Fruit fly (Drosophila melanogaster) whole organism, prepupa: ENCODE results near the gene Mical.

Experiments
- Blimp-1 ChIP-seq: fragments of 200-800 bp; sonication (Bioruptor generic); optimal IDR thresholded peaks from 3 replicates; lab custom pipeline; 2017; ENCODE audit warnings: missing biosample characterization, missing genetic modification characterization, mild to moderate bottlenecking, moderate library complexity, missing genetic modification reagents
- CG10669 ChIP-seq: fragments of 200-800 bp; sonication (Bioruptor generic); optimal IDR thresholded peaks from 3 replicates; lab custom pipeline; 2018; ENCODE audit warnings: missing biosample characterization, mild to moderate bottlenecking, missing genetic modification characterization, moderate library complexity
- CG11762 ChIP-seq: fragments of 200-800 bp; sonication (Bioruptor generic); optimal IDR thresholded peaks from 3 replicates; lab custom pipeline; 2016; ENCODE audit warnings: missing biosample characterization, missing genetic modification characterization; ENCODE audit not compliant: insufficient read depth
- CG11902 ChIP-seq: fragments of 200-800 bp; sonication (Bioruptor generic); optimal IDR thresholded peaks from 3 replicates; lab custom pipeline; 2016; ENCODE audit warnings: missing biosample characterization, missing genetic modification characterization
- CG1621 ChIP-seq: fragments of 200-800 bp; sonication (Bioruptor generic); optimal IDR thresholded peaks from 3 replicates; lab custom pipeline; 2018; ENCODE audit warnings: missing biosample characterization, mild to moderate bottlenecking, missing genetic modification characterization
- CG16779 ChIP-seq: fragments of 200-800 bp; sonication (Bioruptor generic); optimal IDR thresholded peaks from 3 replicates; lab custom pipeline; 2017; ENCODE audit warnings: missing biosample characterization, mild to moderate bottlenecking, missing genetic modification characterization
- CG3032 ChIP-seq: fragments of 200-800 bp; optimal IDR thresholded peaks from 2 replicates; lab custom pipeline; 2019; ENCODE audit warnings: missing biosample characterization, mild to moderate bottlenecking, missing genetic modification characterization, moderate library complexity
- CG31627 ChIP-seq: fragments of 200-800 bp; sonication (Bioruptor generic); optimal IDR thresholded peaks from 3 replicates; lab custom pipeline; 2016; ENCODE audit warnings: missing biosample characterization, missing genetic modification characterization
- CG32006 ChIP-seq: fragments of 200-800 bp; sonication (Bioruptor generic); optimal IDR thresholded peaks from 3 replicates; lab custom pipeline; 2017; ENCODE audit warnings: missing biosample characterization, mild to moderate bottlenecking, missing genetic modification characterization
- CG34406 ChIP-seq: fragments of 200-800 bp; sonication (Bioruptor generic); optimal IDR thresholded peaks from 3 replicates; lab custom pipeline; 2016; ENCODE audit warnings: missing biosample characterization, missing genetic modification characterization
- CG3919 ChIP-seq: fragments of 200-800 bp; sonication (Bioruptor generic); optimal IDR thresholded peaks from 3 replicates; lab custom pipeline; 2016; ENCODE audit warnings: missing biosample characterization, missing genetic modification characterization
- CG4318 ChIP-seq: fragments of 200-800 bp; sonication (Bioruptor generic); optimal IDR thresholded peaks from 3 replicates; lab custom pipeline; 2017; ENCODE audit warnings: missing biosample characterization, mild to moderate bottlenecking, missing genetic modification characterization
- CG6163 ChIP-seq: fragments of 200-800 bp; sonication (Bioruptor generic); IDR thresholded peaks from 3 replicates; pipeline ENCODE4 v1.3.6; 2022; ENCODE audit warnings: missing biosample characterization, missing genetic modification characterization
- CG6276 ChIP-seq: fragments of 200-800 bp; sonication (Bioruptor generic); optimal IDR thresholded peaks from 2 replicates; lab custom pipeline; 2017; ENCODE audit warnings: missing biosample characterization, mild to moderate bottlenecking, missing genetic modification characterization
- CG6792 ChIP-seq: fragments of 200-800 bp; sonication (Bioruptor generic); optimal IDR thresholded peaks from 3 replicates; lab custom pipeline; 2016; ENCODE audit warnings: missing biosample characterization, missing genetic modification characterization
- CG6808 ChIP-seq: fragments of 200-800 bp; sonication (Bioruptor generic); optimal IDR thresholded peaks from 3 replicates; lab custom pipeline; 2017; ENCODE audit warnings: missing biosample characterization, missing genetic modification characterization, mild to moderate bottlenecking, moderate library complexity, missing genetic modification reagents
- CG7368 ChIP-seq: fragments of 200-800 bp; sonication (Bioruptor generic); optimal IDR thresholded peaks from 3 replicates; lab custom pipeline; 2016; ENCODE audit warnings: missing biosample characterization, missing genetic modification characterization
- CG8119 ChIP-seq: fragments of 200-800 bp; sonication (Bioruptor generic); IDR thresholded peaks from 3 replicates; pipeline ENCODE4 v1.3.6; 2022; ENCODE audit warnings: missing biosample characterization, missing genetic modification characterization
- CG8319 ChIP-seq: fragments of 200-800 bp; sonication (Bioruptor generic); optimal IDR thresholded peaks from 3 replicates; lab custom pipeline; 2016; ENCODE audit warnings: missing biosample characterization, missing genetic modification characterization
- CG8632 ChIP-seq: fragments of 200-800 bp; sonication (Bioruptor generic); optimal IDR thresholded peaks from 3 replicates; lab custom pipeline; 2016; ENCODE audit warnings: missing biosample characterization, missing genetic modification characterization
- CG9139 ChIP-seq: fragments of 200-800 bp; sonication (Bioruptor generic); optimal IDR thresholded peaks from 3 replicates; lab custom pipeline; 2017; ENCODE audit warnings: missing biosample characterization, mild to moderate bottlenecking, missing genetic modification characterization
- Eip75B ChIP-seq: fragments of 200-800 bp; sonication (Bioruptor generic); optimal IDR thresholded peaks from 3 replicates; lab custom pipeline; 2016; ENCODE audit warnings: missing biosample characterization, missing genetic modification characterization
- Eip78C ChIP-seq: fragments of 200-800 bp; sonication (Bioruptor generic); peaks from one replicate; lab custom pipeline; 2016; ENCODE audit warnings: missing biosample characterization, missing genetic modification characterization
- Eip93F ChIP-seq: fragments of 200-800 bp; sonication (Bioruptor generic); optimal IDR thresholded peaks from 2 replicates; lab custom pipeline; 2016; ENCODE audit warnings: missing biosample characterization, mild to moderate bottlenecking, missing genetic modification characterization
- Ets21C ChIP-seq: fragments of 200-800 bp; sonication (Bioruptor generic); optimal IDR thresholded peaks from 3 replicates; lab custom pipeline; 2016; ENCODE audit warnings: missing biosample characterization, missing genetic modification characterization
- Ets96B ChIP-seq: fragments of 200-800 bp; optimal IDR thresholded peaks from 2 replicates; lab custom pipeline; 2019; ENCODE audit warnings: missing biosample characterization, mild to moderate bottlenecking, missing genetic modification characterization, moderate library complexity
- Gug ChIP-seq: fragments of 200-800 bp; sonication (Bioruptor generic); IDR thresholded peaks from 2 replicates; pipeline ENCODE4 v1.3.6; 2022; ENCODE audit warnings: missing biosample characterization, missing genetic modification characterization
- Hr38 ChIP-seq: sonication (Bioruptor generic); optimal IDR thresholded peaks from 2 replicates; lab custom pipeline; 2016; ENCODE audit warnings: missing biosample characterization, missing genetic modification characterization
- Hr39 ChIP-seq: fragments of 200-800 bp; sonication (Bioruptor generic); optimal IDR thresholded peaks from 2 replicates; lab custom pipeline; 2016; ENCODE audit warnings: missing biosample characterization, missing genetic modification characterization
- Hr4 ChIP-seq: fragments of 200-800 bp; sonication (Bioruptor generic); optimal IDR thresholded peaks from 3 replicates; lab custom pipeline; 2016; ENCODE audit warnings: missing biosample characterization, missing genetic modification characterization
- Lpt ChIP-seq: fragments of 200-800 bp; sonication (Bioruptor generic); optimal IDR thresholded peaks from 3 replicates; lab custom pipeline; 2016; ENCODE audit warnings: missing biosample characterization, missing genetic modification characterization
- Met ChIP-seq: fragments of 200-800 bp; sonication (Bioruptor generic); optimal IDR thresholded peaks from 3 replicates; lab custom pipeline; 2016; ENCODE audit warnings: missing biosample characterization, missing genetic modification characterization
- OdsH ChIP-seq: fragments of 200-800 bp; sonication (Bioruptor generic); optimal IDR thresholded peaks from 3 replicates; lab custom pipeline; 2016; ENCODE audit warnings: missing biosample characterization, missing genetic modification characterization
- Smox ChIP-seq: fragments of 200-800 bp; sonication (Bioruptor generic); optimal IDR thresholded peaks from 3 replicates; lab custom pipeline; 2016; ENCODE audit warnings: missing biosample characterization, missing genetic modification characterization
- Sox102F ChIP-seq: fragments of 200-800 bp; sonication (Bioruptor generic); optimal IDR thresholded peaks from 2 replicates; lab custom pipeline; 2016; ENCODE audit warnings: missing biosample characterization, mild to moderate bottlenecking, missing genetic modification characterization
- Sox14 ChIP-seq: fragments of 200-800 bp; sonication (Bioruptor generic); optimal IDR thresholded peaks from 3 replicates; lab custom pipeline; 2016; ENCODE audit warnings: missing biosample characterization, missing genetic modification characterization
- Sox15 ChIP-seq: fragments of 200-800 bp; sonication (Bioruptor generic); optimal IDR thresholded peaks from 3 replicates; lab custom pipeline; 2016; ENCODE audit warnings: missing biosample characterization, missing genetic modification characterization
- cyc ChIP-seq: fragments of 200-800 bp; sonication (Bioruptor generic); optimal IDR thresholded peaks from 3 replicates; lab custom pipeline; 2016; ENCODE audit warnings: missing biosample characterization, missing genetic modification characterization
- dac ChIP-seq: fragments of 200-800 bp; sonication (Bioruptor generic); optimal IDR thresholded peaks from 2 replicates; lab custom pipeline; 2017; ENCODE audit warnings: missing biosample characterization, mild to moderate bottlenecking, missing genetic modification characterization
- eg ChIP-seq: fragments of 200-800 bp; sonication (Bioruptor generic); IDR thresholded peaks from 3 replicates; pipeline ENCODE4 v1.3.6; 2022; ENCODE audit warnings: missing biosample characterization, missing genetic modification characterization
- fd59A ChIP-seq: fragments of 200-800 bp; sonication (Bioruptor generic); optimal IDR thresholded peaks from 2 replicates; lab custom pipeline; 2017; ENCODE audit warnings: missing biosample characterization, mild to moderate bottlenecking, missing genetic modification characterization, missing genetic modification reagents
- fd85E ChIP-seq: fragments of 200-800 bp; sonication (Bioruptor generic); optimal IDR thresholded peaks from 3 replicates; lab custom pipeline; 2016; ENCODE audit warnings: missing biosample characterization, missing genetic modification characterization
- fkh ChIP-seq: fragments of 200-800 bp; sonication (Bioruptor generic); optimal IDR thresholded peaks from 3 replicates; lab custom pipeline; 2017; ENCODE audit warnings: missing biosample characterization, mild to moderate bottlenecking, missing genetic modification characterization, moderate library complexity
- lz ChIP-seq: fragments of 200-800 bp; sonication (Bioruptor generic); optimal IDR thresholded peaks from 3 replicates; lab custom pipeline; 2016; ENCODE audit warnings: missing biosample characterization, missing genetic modification characterization
- net ChIP-seq: fragments of 200-800 bp; sonication (Bioruptor generic); optimal IDR thresholded peaks from 3 replicates; lab custom pipeline; 2016; ENCODE audit warnings: missing biosample characterization, missing genetic modification characterization
- pdm3 ChIP-seq: fragments of 200-800 bp; sonication (Bioruptor generic); optimal IDR thresholded peaks from 3 replicates; lab custom pipeline; 2016; ENCODE audit warnings: missing biosample characterization, missing genetic modification characterization
- spab ChIP-seq: fragments of 200-800 bp; sonication (Bioruptor generic); optimal IDR thresholded peaks from 2 replicates; lab custom pipeline; 2017; ENCODE audit warnings: missing biosample characterization, mild to moderate bottlenecking, missing genetic modification characterization, missing genetic modification reagents
- ss ChIP-seq, 2 experiments: fragments of 200-800 bp; sonication (Bioruptor generic); optimal IDR thresholded peaks; 2 replicates in 1 of 2; 3 replicates in 1 of 2; lab custom pipeline; 2017 to 2018; ENCODE audit warnings: mild to moderate bottlenecking in 2 of 2, missing biosample characterization in 2 of 2, missing genetic modification characterization in 2 of 2, moderate library complexity in 1 of 2
- svp ChIP-seq: fragments of 200-800 bp; sonication (Bioruptor generic); peaks from one replicate; lab custom pipeline; 2016; ENCODE audit warnings: missing biosample characterization, missing genetic modification characterization
- topi ChIP-seq: fragments of 200-800 bp; sonication (Bioruptor generic); optimal IDR thresholded peaks from 3 replicates; lab custom pipeline; 2016; ENCODE audit warnings: missing biosample characterization, missing genetic modification characterization
- vri ChIP-seq: fragments of 200-800 bp; sonication (Bioruptor generic); optimal IDR thresholded peaks from 3 replicates; lab custom pipeline; 2016; ENCODE audit warnings: missing biosample characterization, mild to moderate bottlenecking, missing genetic modification characterization

Gene Mical

DNA sequence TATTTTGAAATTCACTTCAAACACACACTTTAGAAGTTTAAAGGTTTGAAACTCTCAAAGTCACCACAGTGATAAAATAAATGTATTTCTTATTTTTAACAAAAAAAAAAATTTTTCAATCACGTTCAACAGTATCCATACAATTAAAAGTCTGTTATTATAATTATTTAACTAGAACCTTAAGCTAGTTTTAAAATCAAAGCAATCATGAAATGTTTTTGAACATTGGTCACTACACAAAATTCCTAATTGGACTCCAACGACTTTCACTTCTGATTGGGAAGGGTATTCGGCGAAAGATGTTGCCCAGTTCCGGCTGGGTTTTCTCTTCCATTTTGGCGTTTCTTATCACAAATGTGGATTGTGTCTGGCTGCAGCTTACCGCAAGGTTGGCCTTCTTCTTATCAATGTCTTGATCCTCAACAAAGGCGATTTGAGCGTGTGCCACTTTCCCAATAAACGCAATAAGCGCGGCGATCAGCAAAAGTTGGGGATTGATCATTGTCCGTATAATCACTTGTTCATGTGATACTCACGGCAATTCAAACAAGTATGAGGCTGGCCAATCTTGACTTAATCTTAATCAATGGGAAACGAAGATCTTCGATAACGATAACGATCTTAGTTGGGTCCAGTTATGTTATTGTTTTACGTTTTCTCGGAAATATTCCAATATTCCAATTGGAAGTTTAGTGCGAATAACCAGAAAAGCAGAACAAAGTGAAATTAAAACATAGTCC lies 5.5 kb upstream of the Mical start:
- TF ChIP-seq CG31627 (GFP tag; lab: Kevin White, UChicago): peak; percentile 57
- peak; percentile 59 for TF ChIP-seq Eip75B (GFP tag; lab: Kevin White, UChicago)
- TF ChIP-seq Sox14 (GFP tag; lab: Kevin White, UChicago): peak; percentile 72
- no peak for TF ChIP-seq CG1621 (tag; lab: Kevin White, UChicago)
- peak; percentile 47 for TF ChIP-seq Blimp-1
- peak; percentile 95 for TF ChIP-seq svp (GFP tag; lab: Kevin White, UChicago)
- TF ChIP-seq fkh (GFP tag; lab: Kevin White, UChicago): no peak
- TF ChIP-seq CG6808 (GFP tag; lab: Kevin White, UChicago): peak; percentile 39
- TF ChIP-seq Eip78C: peak; percentile 93
- TF ChIP-seq Hr4 (GFP tag; lab: Kevin White, UChicago): peak; percentile 77
- peak; percentile 57 for TF ChIP-seq CG10669 (GFP tag; lab: Kevin White, UChicago)
- peak; percentile 65 for TF ChIP-seq Hr39 (GFP tag; lab: Kevin White, UChicago)
- TF ChIP-seq CG32006 (GFP tag; lab: Kevin White, UChicago): peak; percentile 87
- TF ChIP-seq CG16779: no peak
- no peak for TF ChIP-seq CG11902 (GFP tag; lab: Kevin White, UChicago)
- TF ChIP-seq CG4318: no peak
- TF ChIP-seq CG7368: peak; percentile 29
- TF ChIP-seq cyc (GFP tag; lab: Kevin White, UChicago): peak; percentile 47
- peak; percentile 75 for TF ChIP-seq lz (GFP tag; lab: Kevin White, UChicago)
- TF ChIP-seq topi (GFP tag; lab: Kevin White, UChicago): peak; percentile 77
- peak; percentile 75 for TF ChIP-seq OdsH
- TF ChIP-seq eg (GFP tag; lab: Robert Waterston, UW): no peak
- TF ChIP-seq Ets96B (tag; lab: Kevin White, UChicago): peak; percentile 41
- no peak for TF ChIP-seq pdm3
- peak; percentile 75 for TF ChIP-seq CG34406 (GFP tag; lab: Kevin White, UChicago)
- no peak for TF ChIP-seq CG9139 (GFP tag; lab: Kevin White, UChicago)
- peak; percentile 5 for TF ChIP-seq dac (GFP tag; lab: Kevin White, UChicago)
- no peak for TF ChIP-seq Smox
- peak; percentile 64 for TF ChIP-seq Ets21C (GFP tag; lab: Kevin White, UChicago)
- TF ChIP-seq CG8119 (GFP tag; lab: Robert Waterston, UW): peak; percentile 69; the same call in 2 of the 3 replicates
- TF ChIP-seq CG8632 (GFP tag; lab: Kevin White, UChicago): peak; percentile 62
- TF ChIP-seq CG6276: no peak
- TF ChIP-seq CG6792 (GFP tag; lab: Kevin White, UChicago): peak; percentile 71
- TF ChIP-seq Met (GFP tag; lab: Kevin White, UChicago): no peak
- TF ChIP-seq Hr38 (GFP tag; lab: Kevin White, UChicago): no peak
- peak; percentile 59 for TF ChIP-seq CG3032 (tag; lab: Kevin White, UChicago)
- no peak for TF ChIP-seq spab (GFP tag; lab: Kevin White, UChicago)
- peak; percentile 51 for TF ChIP-seq Eip93F (GFP tag; lab: Kevin White, UChicago)
- peak; percentile 64 for TF ChIP-seq CG3919 (GFP tag; lab: Kevin White, UChicago)
- peak; percentile 62 for TF ChIP-seq CG11762 (GFP tag; lab: Kevin White, UChicago)
- peak; percentile 34 for TF ChIP-seq Lpt
- TF ChIP-seq vri (GFP tag; lab: Kevin White, UChicago): peak; percentile 63
- TF ChIP-seq CG6163 (GFP tag; lab: Robert Waterston, UW): no peak
- peak in 1 of 2 experiments; percentile 63 for TF ChIP-seq ss (GFP tag; optimal IDR thresholded peaks at IDR 0.05; lab: Kevin White, UChicago)
- no peak for TF ChIP-seq fd85E (GFP tag; lab: Kevin White, UChicago)
- peak; percentile 59 for TF ChIP-seq CG8319
- no peak for TF ChIP-seq Gug
- peak; percentile 28 for TF ChIP-seq fd59A (GFP tag; lab: Kevin White, UChicago)
- TF ChIP-seq Sox102F (GFP tag; lab: Kevin White, UChicago): peak; percentile 83
- peak; percentile 65 for TF ChIP-seq net
- TF ChIP-seq Sox15 (GFP tag; lab: Kevin White, UChicago): peak; percentile 57
